Fruit fly (Drosophila melanogaster): ENCODE measurements around the gene CG14107.
A peak's percentile ranks its signal among the peaks of the same experiment; 100 is the strongest.

CG14107 gene

DNA sequence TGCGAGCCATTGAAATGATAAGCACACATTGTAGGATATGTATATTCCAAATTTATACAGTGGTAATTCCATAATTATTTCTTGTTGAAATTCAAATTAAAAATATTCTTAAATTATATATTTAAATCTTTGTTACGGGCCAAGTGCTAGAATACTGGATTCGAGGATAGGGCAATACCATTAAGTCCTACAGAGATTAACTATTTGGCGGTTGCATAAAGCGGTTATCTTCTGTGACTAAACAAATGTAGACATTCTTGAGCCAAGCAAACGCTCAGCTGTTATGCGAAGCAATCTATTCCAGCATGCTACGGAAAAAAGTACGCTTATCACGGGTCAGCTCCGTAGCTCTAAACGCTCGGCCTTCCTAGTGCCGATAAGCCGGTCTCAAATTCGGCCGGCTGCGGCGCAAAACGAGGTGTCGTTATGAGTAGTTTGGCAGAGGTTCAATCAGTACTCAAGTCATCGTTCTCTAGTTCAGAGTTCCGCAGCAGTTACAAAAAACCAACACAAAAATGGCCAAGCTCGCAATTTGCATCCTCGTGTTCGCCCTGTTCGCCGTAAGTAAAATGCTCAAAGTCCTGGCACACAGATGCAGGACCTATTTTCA is 25.0 kb downstream of the CG14107 start, which contains the start of gene Nplp2 (continued):
- no peak for TF ChIP-seq CG15601 (tag; optimal IDR thresholded peaks at IDR 0.05)
- peak; percentile 44 for TF ChIP-seq NfI (GFP tag; optimal IDR thresholded peaks at IDR 0.05)
- peak; percentile 79 for TF ChIP-seq sens (GFP tag)
- peak; percentile 71 for TF ChIP-seq Hmr (GFP tag; optimal IDR thresholded peaks at IDR 0.05)
- peak; percentile 41 for TF ChIP-seq CG12659 (GFP tag; optimal IDR thresholded peaks at IDR 0.05)
- TF ChIP-seq dysf (GFP tag; IDR thresholded peaks at IDR 0.05): peak; percentile 64
- TF ChIP-seq CG18619 (GFP tag; optimal IDR thresholded peaks at IDR 0.05): peak; percentile 60
- TF ChIP-seq Ets65A (GFP tag): peak; percentile 90
- TF ChIP-seq CG9932 (GFP tag; IDR thresholded peaks at IDR 0.05): peak; percentile 49
- TF ChIP-seq CG8924 (tag; optimal IDR thresholded peaks at IDR 0.05): peak; percentile 53
- TF ChIP-seq fd96Cb (tag; optimal IDR thresholded peaks at IDR 0.05): peak; percentile 9
- peak; percentile 32 for TF ChIP-seq scrt (GFP tag; optimal IDR thresholded peaks at IDR 0.05)
- peak; percentile 54 for TF ChIP-seq onecut (GFP tag; IDR thresholded peaks at IDR 0.05)
- peak; percentile 47 for TF ChIP-seq CG12299 (tag; optimal IDR thresholded peaks at IDR 0.05)
- TF ChIP-seq z (GFP tag; IDR thresholded peaks at IDR 0.05): no peak
- no peak for TF ChIP-seq nerfin-2 (GFP tag; IDR thresholded peaks at IDR 0.05; ENCODE audit: partially characterized antibody)
- 0 out of 3 replicates have a peak, but pooled peaks have one; percentile 22 for TF ChIP-seq croc (GFP tag; conservative IDR thresholded peaks at IDR 0.05)
- no peak for TF ChIP-seq CG6254 (GFP tag; optimal IDR thresholded peaks at IDR 0.05)
- TF ChIP-seq CG1603 (tag; optimal IDR thresholded peaks at IDR 0.05): peak; percentile 11
- no peak for TF ChIP-seq CG7928 (GFP tag; optimal IDR thresholded peaks at IDR 0.05)
- TF ChIP-seq dimm (GFP tag; IDR thresholded peaks at IDR 0.05): 0 out of 2 replicates have a peak, but pooled peaks have one; percentile 13
- TF ChIP-seq Xrp1 (GFP tag; IDR thresholded peaks at IDR 0.05): no peak
- TF ChIP-seq ranshi (GFP tag; IDR thresholded peaks at IDR 0.05): peak; percentile 60; the same call in 1 of the 2 replicates
- TF ChIP-seq Pdp1 (GFP tag; optimal IDR thresholded peaks at IDR 0.05): peak in 1 of 2 experiments; percentile 56
- peak; percentile 44 for TF ChIP-seq tio (GFP tag; optimal IDR thresholded peaks at IDR 0.05)
- no peak for TF ChIP-seq gro (GFP tag; optimal IDR thresholded peaks at IDR 0.05)
- TF ChIP-seq gem (tag; optimal IDR thresholded peaks at IDR 0.05): peak; percentile 82
- 0 out of 2 replicates have a peak, but pooled peaks have one; percentile 33 for TF ChIP-seq CG8765 (GFP tag; IDR thresholded peaks at IDR 0.05)
- no peak for TF ChIP-seq crc (GFP tag; optimal IDR thresholded peaks at IDR 0.05)
- TF ChIP-seq nom (GFP tag; optimal IDR thresholded peaks at IDR 0.05): no peak
- TF ChIP-seq CG34422 (GFP tag; IDR thresholded peaks at IDR 0.05): peak; percentile 70
- TF ChIP-seq sd (tag; optimal IDR thresholded peaks at IDR 0.05): peak; percentile 57
- peak; percentile 71 for TF ChIP-seq slbo (GFP tag; IDR thresholded peaks at IDR 0.05)
- TF ChIP-seq Nf-YB (GFP tag; optimal IDR thresholded peaks at IDR 0.05): peak; percentile 12
- no peak for TF ChIP-seq Spps (tag; optimal IDR thresholded peaks at IDR 0.05)
- no peak for TF ChIP-seq CG3838 (GFP tag; optimal IDR thresholded peaks at IDR 0.05)
- TF ChIP-seq p53 (GFP tag; optimal IDR thresholded peaks at IDR 0.05): no peak
- no peak for TF ChIP-seq Nf-YC (tag; optimal IDR thresholded peaks at IDR 0.05)
- TF ChIP-seq Hsf (GFP tag; optimal IDR thresholded peaks at IDR 0.05): peak; percentile 44
- TF ChIP-seq zfh1 (GFP tag; IDR thresholded peaks at IDR 0.05): 0 out of 3 replicates have a peak, but pooled peaks have one; percentile 44
- no peak for TF ChIP-seq D19B (GFP tag; optimal IDR thresholded peaks at IDR 0.05)
- peak; percentile 49 for TF ChIP-seq CG10366 (GFP tag; IDR thresholded peaks at IDR 0.05)
- peak; percentile 83 for TF ChIP-seq row (GFP tag; IDR thresholded peaks at IDR 0.05)
- TF ChIP-seq sr (GFP tag; IDR thresholded peaks at IDR 0.05): no peak
- no peak for TF ChIP-seq Poxn (GFP tag; IDR thresholded peaks at IDR 0.05)
- TF ChIP-seq CG32772 (GFP tag; IDR thresholded peaks at IDR 0.05): peak; percentile 35; the same call in 1 of the 2 replicates
- peak; percentile 62 for TF ChIP-seq CG18599 (GFP tag; optimal IDR thresholded peaks at IDR 0.05)
- peak; percentile 68 for TF ChIP-seq Med (GFP tag)
- peak; percentile 46; the same call in 1 of the 3 replicates for TF ChIP-seq CG2889 (GFP tag; IDR thresholded peaks at IDR 0.05)
- peak; percentile 19 for TF ChIP-seq schlank (tag; optimal IDR thresholded peaks at IDR 0.05)

Measured in whole organism, embryonic.